Fruit fly (Drosophila melanogaster) whole organism, embryonic: Measurements from ENCODE around the gene mRpL10.

ENCODE experiments used
- Abd-B ChIP-seq: fragments of 200-800 bp; sonication (Bioruptor generic); optimal IDR thresholded peaks from 2 replicates; lab custom pipeline; 2018; ENCODE audit warnings: missing biosample characterization, mild to moderate bottlenecking, missing genetic modification characterization, moderate library complexity
- CG10959 ChIP-seq: fragments of 200-800 bp; sonication (Bioruptor generic); IDR thresholded peaks from 2 replicates; pipeline ENCODE4 v1.3.6; 2022; ENCODE audit warnings: missing biosample characterization, missing genetic modification characterization
- CG12391 ChIP-seq: fragments of 200-800 bp; sonication (Bioruptor generic); optimal IDR thresholded peaks from 3 replicates; lab custom pipeline; 2018; ENCODE audit warnings: missing biosample characterization, mild to moderate bottlenecking, missing genetic modification characterization, moderate library complexity
- CG13424 ChIP-seq: fragments of 200-800 bp; sonication (Bioruptor generic); optimal IDR thresholded peaks from 2 replicates; lab custom pipeline; 2019; ENCODE audit warnings: missing biosample characterization, mild to moderate bottlenecking, missing genetic modification characterization, moderate library complexity
- CG16815 ChIP-seq: fragments of 200-800 bp; sonication (Bioruptor generic); optimal IDR thresholded peaks from 3 replicates; lab custom pipeline; 2017; ENCODE audit warnings: missing biosample characterization, mild to moderate bottlenecking, missing genetic modification characterization
- CG17829 ChIP-seq: fragments of 200-800 bp; optimal IDR thresholded peaks from 2 replicates; lab custom pipeline; 2019; ENCODE audit warnings: missing biosample characterization, mild to moderate bottlenecking, missing genetic modification characterization, moderate library complexity
- CG2678 ChIP-seq: fragments of 200-800 bp; sonication (Bioruptor generic); optimal IDR thresholded peaks from 3 replicates; lab custom pipeline; 2019; ENCODE audit warnings: missing biosample characterization, mild to moderate bottlenecking, missing genetic modification characterization, moderate library complexity
- CG2889 ChIP-seq: fragments of 200-800 bp; sonication (Bioruptor generic); IDR thresholded peaks from 3 replicates; pipeline ENCODE4 v1.3.6; 2022; ENCODE audit warnings: missing biosample characterization, missing genetic modification characterization
- CG30020 ChIP-seq: fragments of 200-800 bp; optimal IDR thresholded peaks from 2 replicates; lab custom pipeline; 2019; ENCODE audit warnings: missing biosample characterization, mild to moderate bottlenecking, missing genetic modification characterization, moderate library complexity
- CG34224 ChIP-seq: fragments of 200-800 bp; sonication (Bioruptor generic); IDR thresholded peaks from 3 replicates; pipeline ENCODE4 v1.3.6; 2022; ENCODE audit warnings: missing biosample characterization, missing genetic modification characterization; ENCODE audit not compliant: partially characterized antibody
- CG8281 ChIP-seq: fragments of 200-800 bp; sonication (Bioruptor generic); optimal IDR thresholded peaks from 2 replicates; lab custom pipeline; 2018; ENCODE audit warnings: missing biosample characterization, mild to moderate bottlenecking, missing genetic modification characterization, moderate library complexity
- CG8765 ChIP-seq: fragments of 200-800 bp; sonication (Bioruptor generic); IDR thresholded peaks from 2 replicates; pipeline ENCODE4 v1.3.6; 2022; ENCODE audit warnings: missing biosample characterization, missing genetic modification characterization
- CG8924 ChIP-seq: fragments of 200-800 bp; optimal IDR thresholded peaks from 3 replicates; lab custom pipeline; 2019; ENCODE audit warnings: missing biosample characterization, mild to moderate bottlenecking, missing genetic modification characterization, moderate library complexity
- CG8944 ChIP-seq: fragments of 200-800 bp; sonication (Bioruptor generic); optimal IDR thresholded peaks from 3 replicates; lab custom pipeline; 2016; ENCODE audit warnings: missing biosample characterization, missing genetic modification characterization
- CG9609 ChIP-seq: fragments of 200-800 bp; sonication (Bioruptor generic); optimal IDR thresholded peaks from 3 replicates; lab custom pipeline; 2016; ENCODE audit warnings: missing biosample characterization, missing genetic modification characterization
- Chrac-16 ChIP-seq: fragments of 200-800 bp; sonication (Bioruptor generic); optimal IDR thresholded peaks from 3 replicates; lab custom pipeline; 2016; ENCODE audit warnings: missing biosample characterization, missing genetic modification characterization
- D19B ChIP-seq: fragments of 200-800 bp; sonication (Bioruptor generic); optimal IDR thresholded peaks from 2 replicates; lab custom pipeline; 2017; ENCODE audit warnings: missing biosample characterization, mild to moderate bottlenecking, missing genetic modification characterization
- Fer1 ChIP-seq: fragments of 200-800 bp; sonication (Bioruptor generic); optimal IDR thresholded peaks from 2 replicates; lab custom pipeline; 2017; ENCODE audit warnings: missing biosample characterization, mild to moderate bottlenecking, missing genetic modification characterization
- H15 ChIP-seq: fragments of 200-800 bp; sonication (Bioruptor generic); IDR thresholded peaks from 3 replicates; pipeline ENCODE4 v1.3.6; 2022; ENCODE audit warnings: missing biosample characterization, missing genetic modification characterization
- Hr3 ChIP-seq: fragments of 200-800 bp; sonication (Bioruptor generic); optimal IDR thresholded peaks from 3 replicates; lab custom pipeline; 2016; ENCODE audit warnings: missing biosample characterization, missing genetic modification characterization
- Hr39 ChIP-seq: fragments of >200 bp; optimal IDR thresholded peaks from 2 replicates; lab custom pipeline; 2017
- MBD-R2 ChIP-seq: fragments of 200-800 bp; sonication (Bioruptor generic); IDR thresholded peaks from 2 replicates; pipeline ENCODE4 v1.3.6; 2022; ENCODE audit warnings: missing biosample characterization, missing genetic modification characterization
- Max ChIP-seq: fragments of 200-800 bp; sonication (Bioruptor generic); optimal IDR thresholded peaks from 2 replicates; lab custom pipeline; 2016; ENCODE audit warnings: missing biosample characterization, mild to moderate bottlenecking, missing genetic modification characterization
- Meics ChIP-seq: fragments of 200-800 bp; sonication (Bioruptor generic); optimal IDR thresholded peaks from 2 replicates; lab custom pipeline; 2017; ENCODE audit warnings: missing biosample characterization, mild to moderate bottlenecking, missing genetic modification characterization
- Nf-YA ChIP-seq: fragments of 200-800 bp; sonication (Bioruptor generic); IDR thresholded peaks from 2 replicates; pipeline ENCODE4 v1.3.6; 2022; ENCODE audit warnings: missing biosample characterization, missing genetic modification characterization
- Ptx1 ChIP-seq: fragments of 200-800 bp; sonication (Bioruptor generic); IDR thresholded peaks from 2 replicates; pipeline ENCODE4 v1.3.6; 2022; ENCODE audit warnings: missing biosample characterization, missing genetic modification characterization
- Rfx ChIP-seq: fragments of 200-800 bp; sonication (Bioruptor generic); IDR thresholded peaks from 2 replicates; pipeline ENCODE4 v1.3.6; 2022; ENCODE audit warnings: missing biosample characterization, missing genetic modification characterization
- Six4 ChIP-seq: fragments of 200-800 bp; sonication (Bioruptor generic); optimal IDR thresholded peaks from 2 replicates; lab custom pipeline; 2016; ENCODE audit warnings: missing biosample characterization, missing genetic modification characterization
- Trl ChIP-seq, 3 experiments: fragments of >200 bp in 2 of 3; fragments of 200-800 bp in 1 of 3; sonication (Bioruptor generic) in 1 of 3; optimal IDR thresholded peaks; 2 replicates in 1 of 3; 3 replicates in 2 of 3; lab custom pipeline; 2016 to 2017; ENCODE audit warnings: missing biosample characterization in 1 of 3, missing genetic modification characterization in 1 of 3
- Xbp1 ChIP-seq: fragments of 200-800 bp; sonication (Bioruptor generic); optimal IDR thresholded peaks from 3 replicates; lab custom pipeline; 2016; ENCODE audit warnings: missing biosample characterization, mild to moderate bottlenecking, missing genetic modification characterization
- ato ChIP-seq: fragments of 200-800 bp; sonication (Bioruptor generic); IDR thresholded peaks from 2 replicates; pipeline ENCODE4 v1.3.6; 2022; ENCODE audit warnings: missing biosample characterization, missing genetic modification characterization; ENCODE audit not compliant: partially characterized antibody
- cas ChIP-seq: fragments of 200-800 bp; sonication (Bioruptor generic); IDR thresholded peaks from 2 replicates; pipeline ENCODE4 v1.3.6; 2022; ENCODE audit warnings: missing biosample characterization, missing genetic modification characterization
- cato ChIP-seq: fragments of 200-800 bp; sonication (Bioruptor generic); optimal IDR thresholded peaks from 2 replicates; lab custom pipeline; 2016; ENCODE audit warnings: missing biosample characterization, missing genetic modification characterization, borderline replicate concordance
- cg ChIP-seq: fragments of 200-800 bp; sonication (Bioruptor generic); optimal IDR thresholded peaks from 3 replicates; lab custom pipeline; 2019; ENCODE audit warnings: missing biosample characterization, mild to moderate bottlenecking, missing genetic modification characterization, moderate library complexity
- chn ChIP-seq: fragments of 200-800 bp; sonication (Bioruptor generic); optimal IDR thresholded peaks from 2 replicates; lab custom pipeline; 2016; ENCODE audit warnings: missing biosample characterization, missing genetic modification characterization
- da ChIP-seq: fragments of 200-800 bp; sonication (Bioruptor generic); optimal IDR thresholded peaks from 2 replicates; lab custom pipeline; 2016; ENCODE audit warnings: missing biosample characterization, missing genetic modification characterization
- dimm ChIP-seq: fragments of 200-800 bp; sonication (Bioruptor generic); IDR thresholded peaks from 2 replicates; pipeline ENCODE4 v1.3.6; 2022; ENCODE audit warnings: missing biosample characterization, missing genetic modification characterization
- dmrt11E ChIP-seq: fragments of 200-800 bp; sonication (Bioruptor generic); optimal IDR thresholded peaks from 3 replicates; lab custom pipeline; 2018; ENCODE audit warnings: missing biosample characterization, mild to moderate bottlenecking, missing genetic modification characterization, moderate library complexity
- ham ChIP-seq: fragments of 200-800 bp; sonication (Bioruptor generic); IDR thresholded peaks from 2 replicates; pipeline ENCODE4 v1.3.6; 2022; ENCODE audit warnings: missing biosample characterization, missing genetic modification characterization
- her ChIP-seq: fragments of 200-800 bp; sonication (Bioruptor generic); optimal IDR thresholded peaks from 2 replicates; lab custom pipeline; 2016; ENCODE audit warnings: missing biosample characterization, missing genetic modification characterization
- inv ChIP-seq: fragments of 200-800 bp; sonication (Bioruptor generic); IDR thresholded peaks from 2 replicates; pipeline ENCODE4 v1.3.6; 2022; ENCODE audit warnings: missing biosample characterization, missing genetic modification characterization; ENCODE audit not compliant: partially characterized antibody
- jumu ChIP-seq: fragments of 200-800 bp; sonication (Bioruptor generic); optimal IDR thresholded peaks from 3 replicates; lab custom pipeline; 2016; ENCODE audit warnings: missing biosample characterization, missing genetic modification characterization
- mld ChIP-seq: fragments of 200-800 bp; sonication (Bioruptor generic); IDR thresholded peaks from 3 replicates; pipeline ENCODE4 v1.3.6; 2022; ENCODE audit warnings: missing biosample characterization, missing genetic modification characterization; ENCODE audit not compliant: partially characterized antibody
- otp ChIP-seq: fragments of 200-800 bp; sonication (Bioruptor generic); IDR thresholded peaks from 3 replicates; pipeline ENCODE4, ENCODE4 v1.3.6; 2022; ENCODE audit warnings: missing biosample characterization, missing genetic modification characterization
- pros ChIP-seq: fragments of 200-800 bp; sonication (Bioruptor generic); optimal IDR thresholded peaks from 3 replicates; lab custom pipeline; 2019; ENCODE audit warnings: missing biosample characterization, mild to moderate bottlenecking, missing genetic modification characterization, moderate library complexity
- repo ChIP-seq: fragments of 200-800 bp; sonication (Bioruptor generic); optimal IDR thresholded peaks from 2 replicates; lab custom pipeline; 2016; ENCODE audit warnings: missing biosample characterization, missing genetic modification characterization
- sd ChIP-seq: fragments of 200-800 bp; sonication (Bioruptor generic); optimal IDR thresholded peaks from 3 replicates; lab custom pipeline; 2018; ENCODE audit warnings: missing biosample characterization, mild to moderate bottlenecking, missing genetic modification characterization, moderate library complexity
- sim ChIP-seq: fragments of 200-800 bp; sonication (Bioruptor generic); IDR thresholded peaks from 2 replicates; pipeline ENCODE4 v1.3.6; 2022; ENCODE audit warnings: missing biosample characterization, missing genetic modification characterization
- sna ChIP-seq: fragments of 200-800 bp; sonication (Bioruptor generic); IDR thresholded peaks from 2 replicates; pipeline ENCODE4 v1.3.6; 2022; ENCODE audit warnings: missing biosample characterization, missing genetic modification characterization; ENCODE audit not compliant: partially characterized antibody
- wor ChIP-seq: fragments of 200-800 bp; sonication (Bioruptor generic); IDR thresholded peaks from 2 replicates; pipeline ENCODE4 v1.3.6; 2022; ENCODE audit warnings: missing biosample characterization, missing genetic modification characterization
- zfh1 ChIP-seq: fragments of 200-800 bp; sonication (Bioruptor generic); IDR thresholded peaks from 3 replicates; pipeline ENCODE4 v1.3.6; 2022; ENCODE audit warnings: missing biosample characterization, missing genetic modification characterization

The mRpL10 gene

dm6 chr2L:223351-223750, 19.8 kb downstream of the mRpL10 start (continued):
- TF ChIP-seq H15 (GFP tag; lab: Robert Waterston, UW) (peak; percentile 88), jumu (peak; percentile 79), cg (no peak), MBD-R2 (GFP tag; lab: Robert Waterston, UW) (peak; percentile 46), ham (GFP tag; lab: Robert Waterston, UW) (peak; percentile 37; the same call in 1 of the 2 replicates), CG9609 (GFP tag; lab: Kevin White, UChicago) (peak; percentile 84), Xbp1 (GFP tag; lab: Kevin White, UChicago) (peak; percentile 88), CG30020 (tag; lab: Kevin White, UChicago) (peak; percentile 1), CG12391 (tag; lab: Kevin White, UChicago) (peak; percentile 90), da (GFP tag; lab: Kevin White, UChicago) (no peak), CG2678 (peak; percentile 78), CG8924 (tag; lab: Kevin White, UChicago) (peak; percentile 74), CG8765 (GFP tag; lab: Robert Waterston, UW) (peak; percentile 83; the same call in 1 of the 2 replicates), Hr3 (GFP tag; lab: Kevin White, UChicago) (peak; percentile 74), wor (GFP tag; lab: Robert Waterston, UW) (peak; percentile 89), repo (GFP tag; lab: Kevin White, UChicago) (peak; percentile 70), dmrt11E (tag; lab: Kevin White, UChicago) (peak; percentile 91), D19B (GFP tag; lab: Kevin White, UChicago) (no peak), her (peak; percentile 59), CG8281 (tag; lab: Kevin White, UChicago) (peak; percentile 48), CG34224 (GFP tag; lab: Robert Waterston, UW) (no peak), Abd-B (peak; percentile 83), CG10959 (GFP tag; lab: Robert Waterston, UW) (peak; percentile 91), dimm (GFP tag; lab: Robert Waterston, UW) (peak; percentile 89), Chrac-16 (peak; percentile 84), ato (no peak), CG13424 (tag; lab: Kevin White, UChicago) (peak; percentile 70), Nf-YA (GFP tag; lab: Robert Waterston, UW) (peak; percentile 79), cato (GFP tag; lab: Kevin White, UChicago) (peak; percentile 69), zfh1 (peak; percentile 97), sd (tag; lab: Kevin White, UChicago) (no peak), mld (GFP tag; lab: Robert Waterston, UW) (no peak), Meics (GFP tag; lab: Kevin White, UChicago) (peak; percentile 65), cas (GFP tag; lab: Robert Waterston, UW) (0 out of 2 replicates have a peak, but pooled peaks have one; percentile 18), Hr39 (no peak), CG2889 (GFP tag; lab: Robert Waterston, UW) (peak; percentile 61; the same call in 2 of the 3 replicates), CG16815 (GFP tag; lab: Kevin White, UChicago) (peak; percentile 80), Ptx1 (peak; percentile 89), pros (GFP tag; lab: Kevin White, UChicago) (no peak), CG17829 (tag; lab: Kevin White, UChicago) (peak; percentile 89), inv (GFP tag; lab: Robert Waterston, UW) (no peak), Rfx (peak; percentile 79), Trl (optimal IDR thresholded peaks at IDR 0.05; lab: Kevin White, UChicago) (peak in 1 of 2 experiments; percentile 40), Trl (GFP tag; optimal IDR thresholded peaks at IDR 0.05; lab: Kevin White, UChicago) (peak; percentile 86), Six4 (peak; percentile 85), sim (GFP tag; lab: Robert Waterston, UW) (peak; percentile 93), Max (peak; percentile 81), sna (GFP tag; lab: Robert Waterston, UW) (no peak), CG8944 (GFP tag; lab: Kevin White, UChicago) (peak; percentile 80), Fer1 (GFP tag; lab: Kevin White, UChicago) (peak; percentile 51), chn (GFP tag; lab: Kevin White, UChicago) (peak; percentile 94), otp (GFP tag; lab: Robert Waterston, UW) (peak; percentile 95)
